Worm (Caenorhabditis elegans) whole organism, mixed stage, embryonic: Measurements from ENCODE around the gene agt-2.

ENCODE experiments used
- M03D4.4 ChIP-seq: sonication (generic microtip); optimal IDR thresholded peaks from 2 replicates; lab custom pipeline; 2017; ENCODE audit warnings: mild to moderate bottlenecking, missing genetic modification characterization, missing compliant biosample characterization
- bed-3 ChIP-seq: fragments of 200-800 bp; sonication (Bioruptor generic); optimal IDR thresholded peaks from 3 replicates; lab custom pipeline; 2018; ENCODE audit warnings: mild to moderate bottlenecking, missing genetic modification characterization, moderate library complexity, missing compliant biosample characterization
- blmp-1 ChIP-seq: fragments of 150-350 bp; optimal IDR thresholded peaks from 2 replicates; lab custom pipeline; 2014; ENCODE audit warnings: missing biosample characterization, missing genetic modification characterization
- ceh-39 ChIP-seq: fragments of 150-350 bp; optimal IDR thresholded peaks from 2 replicates; lab custom pipeline; 2014; ENCODE audit warnings: missing biosample characterization, missing genetic modification characterization
- ceh-43 ChIP-seq: fragments of 200-800 bp; sonication (Bioruptor generic); optimal IDR thresholded peaks from 2 replicates; lab custom pipeline; 2018; ENCODE audit warnings: mild to moderate bottlenecking, missing genetic modification characterization, moderate library complexity, missing compliant biosample characterization
- ceh-83 ChIP-seq: fragments of 200-800 bp; sonication (Bioruptor generic); optimal IDR thresholded peaks from 2 replicates; lab custom pipeline; 2018; ENCODE audit warnings: mild to moderate bottlenecking, missing genetic modification characterization, missing compliant biosample characterization
- cnd-1 ChIP-seq: fragments of 200-800 bp; sonication (Bioruptor generic); optimal IDR thresholded peaks from 2 replicates; lab custom pipeline; 2018; ENCODE audit warnings: mild to moderate bottlenecking, missing genetic modification characterization, missing compliant biosample characterization
- drap-1 ChIP-seq: fragments of 200-800 bp; sonication (Bioruptor generic); optimal IDR thresholded peaks from 3 replicates; lab custom pipeline; 2018; ENCODE audit warnings: mild to moderate bottlenecking, missing genetic modification characterization, missing compliant biosample characterization
- elt-1 ChIP-seq: sonication (generic microtip); optimal IDR thresholded peaks from 2 replicates; lab custom pipeline; 2017; ENCODE audit warnings: missing genetic modification characterization, mild to moderate bottlenecking, missing compliant biosample characterization, antibody characterized with exemption, moderate library complexity, borderline replicate concordance; ENCODE audit not compliant: insufficient read depth
- flh-1 ChIP-seq: fragments of 200-800 bp; sonication (Bioruptor generic); optimal IDR thresholded peaks from 2 replicates; lab custom pipeline; 2018; ENCODE audit warnings: mild to moderate bottlenecking, missing genetic modification characterization, moderate library complexity, missing compliant biosample characterization
- ham-2 ChIP-seq: fragments of 200-800 bp; sonication (Bioruptor generic); optimal IDR thresholded peaks from 2 replicates; lab custom pipeline; 2018; ENCODE audit warnings: mild to moderate bottlenecking, missing genetic modification characterization, missing compliant biosample characterization
- lin-13 ChIP-seq: fragments of 150-350 bp; optimal IDR thresholded peaks from 2 replicates; lab custom pipeline; 2014; ENCODE audit warnings: missing biosample characterization, missing genetic modification characterization
- lin-32 ChIP-seq: fragments of 200-800 bp; sonication (Bioruptor generic); optimal IDR thresholded peaks from 2 replicates; lab custom pipeline; 2018; ENCODE audit warnings: mild to moderate bottlenecking, missing genetic modification characterization, missing compliant biosample characterization
- lsy-2 ChIP-seq: fragments of 150-350 bp; optimal IDR thresholded peaks from 2 replicates; lab custom pipeline; 2014; ENCODE audit warnings: missing biosample characterization, missing genetic modification characterization
- mab-5 ChIP-seq: fragments of 150-350 bp; optimal IDR thresholded peaks from 2 replicates; lab custom pipeline; 2014; ENCODE audit warnings: missing biosample characterization, missing genetic modification characterization
- mls-2 ChIP-seq: sonication (generic microtip); optimal IDR thresholded peaks from 2 replicates; lab custom pipeline; 2016; ENCODE audit warnings: mild to moderate bottlenecking, missing genetic modification characterization, moderate library complexity, missing compliant biosample characterization
- nhr-12 ChIP-seq: fragments of 150-350 bp; optimal IDR thresholded peaks from 2 replicates; lab custom pipeline; 2014; ENCODE audit warnings: missing biosample characterization, missing genetic modification characterization
- nhr-2 ChIP-seq: fragments of 150-350 bp; optimal IDR thresholded peaks from 2 replicates; lab custom pipeline; 2014; ENCODE audit warnings: missing biosample characterization, missing genetic modification characterization
- nhr-237 ChIP-seq: fragments of 150-350 bp; optimal IDR thresholded peaks from 2 replicates; lab custom pipeline; 2014; ENCODE audit warnings: missing biosample characterization, missing genetic modification characterization
- nhr-28 ChIP-seq: fragments of 150-350 bp; optimal IDR thresholded peaks from 2 replicates; lab custom pipeline; 2014; ENCODE audit warnings: missing biosample characterization, missing genetic modification characterization
- nhr-76 ChIP-seq: sonication (generic microtip); optimal IDR thresholded peaks from 2 replicates; lab custom pipeline; 2017; ENCODE audit warnings: missing biosample characterization, missing genetic modification characterization
- pha-4 ChIP-seq: fragments of 150-350 bp; optimal IDR thresholded peaks from 2 replicates; lab custom pipeline; 2018; ENCODE audit warnings: missing biosample characterization, missing genetic modification reagents, missing genetic modification characterization
- sem-2 ChIP-seq: fragments of 200-800 bp; sonication (Bioruptor generic); optimal IDR thresholded peaks from 2 replicates; lab custom pipeline; 2018; ENCODE audit warnings: mild to moderate bottlenecking, missing genetic modification characterization, missing compliant biosample characterization
- snpc-4 ChIP-seq: fragments of 150-350 bp; optimal IDR thresholded peaks from 2 replicates; lab custom pipeline; 2014; ENCODE audit warnings: missing biosample characterization, missing genetic modification characterization
- sptf-1 ChIP-seq: sonication (generic microtip); optimal IDR thresholded peaks from 2 replicates; lab custom pipeline; 2017; ENCODE audit warnings: mild to moderate bottlenecking, missing genetic modification characterization, moderate library complexity, missing compliant biosample characterization
- tbx-8 ChIP-seq: fragments of 200-800 bp; sonication (Bioruptor generic); optimal IDR thresholded peaks from 2 replicates; lab custom pipeline; 2018; ENCODE audit warnings: mild to moderate bottlenecking, missing genetic modification characterization, moderate library complexity, missing compliant biosample characterization
- unc-120 ChIP-seq: sonication (generic microtip); optimal IDR thresholded peaks from 2 replicates; lab custom pipeline; 2017; ENCODE audit warnings: missing genetic modification characterization, missing compliant biosample characterization; ENCODE audit not compliant: poor library complexity, severe bottlenecking
- unc-39 ChIP-seq: fragments of 150-350 bp; optimal IDR thresholded peaks from 2 replicates; lab custom pipeline; 2014; ENCODE audit warnings: missing biosample characterization, missing genetic modification characterization
- unc-62 ChIP-seq: fragments of 150-350 bp; optimal IDR thresholded peaks from 2 replicates; lab custom pipeline; 2014; ENCODE audit warnings: missing biosample characterization, missing genetic modification reagents, missing genetic modification characterization
- zip-8 ChIP-seq: fragments of 150-350 bp; optimal IDR thresholded peaks from 2 replicates; lab custom pipeline; 2014; ENCODE audit warnings: missing biosample characterization, missing genetic modification characterization
- ztf-11 ChIP-seq: fragments of 150-350 bp; optimal IDR thresholded peaks from 2 replicates; lab custom pipeline; 2014; ENCODE audit warnings: missing biosample characterization, missing genetic modification characterization

Gene agt-2

DNA sequence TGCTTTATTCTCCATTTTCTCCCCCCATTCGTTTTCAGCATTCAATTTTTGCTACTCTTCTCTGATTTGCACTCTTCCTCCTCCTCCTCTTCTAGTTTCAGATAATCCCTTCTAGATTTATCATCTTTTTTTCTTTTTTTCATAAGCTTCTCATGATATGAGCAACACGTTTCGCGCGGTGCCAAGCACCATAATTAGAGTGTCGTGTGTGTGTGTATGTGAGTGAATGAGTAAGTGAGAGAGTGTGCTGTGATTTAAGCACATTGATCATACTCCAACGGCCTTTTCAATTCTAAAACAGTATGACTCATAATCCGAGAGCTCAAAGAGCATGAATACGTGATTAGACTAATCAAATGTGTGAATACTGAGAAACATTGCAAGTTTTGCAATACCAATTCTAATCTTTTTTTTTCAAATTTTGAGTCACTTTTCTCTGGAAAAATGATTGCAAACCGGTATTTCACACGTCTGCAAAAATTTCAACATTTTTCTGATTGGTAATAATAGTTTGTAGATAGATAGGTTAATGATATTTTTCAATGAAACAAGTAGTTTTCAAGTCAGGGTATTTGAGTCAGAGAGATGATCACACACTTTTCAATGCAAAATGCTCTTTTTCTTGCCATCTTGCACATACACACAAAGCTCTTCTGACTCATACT is 38.1 kb downstream of the agt-2 start:
- no peak for TF ChIP-seq bed-3 (GFP tag; lab: Kevin White, UChicago)
- no peak for TF ChIP-seq nhr-237 (tag; lab: Kevin White, UChicago)
- TF ChIP-seq ceh-39 (tag; lab: Kevin White, UChicago), result no peak
- no peak for TF ChIP-seq M03D4.4 (tag; lab: Kevin White, UChicago)
- TF ChIP-seq flh-1 (GFP tag; lab: Kevin White, UChicago), result no peak
- TF ChIP-seq tbx-8 (GFP tag; lab: Kevin White, UChicago), result no peak
- no peak for TF ChIP-seq pha-4 (tag; lab: Kevin White, UChicago)
- no peak for TF ChIP-seq ham-2 (GFP tag; lab: Kevin White, UChicago)
- no peak for TF ChIP-seq unc-120 (tag; lab: Kevin White, UChicago)
- TF ChIP-seq lin-32 (GFP tag; lab: Kevin White, UChicago), result no peak
- no peak for TF ChIP-seq sem-2 (GFP tag; lab: Kevin White, UChicago)
- no peak for TF ChIP-seq sptf-1 (tag; lab: Kevin White, UChicago)
- TF ChIP-seq blmp-1 (tag; lab: Kevin White, UChicago), result no peak
- no peak for TF ChIP-seq elt-1 (tag; lab: Kevin White, UChicago)
- no peak for TF ChIP-seq mls-2 (tag; lab: Kevin White, UChicago)

DNA sequence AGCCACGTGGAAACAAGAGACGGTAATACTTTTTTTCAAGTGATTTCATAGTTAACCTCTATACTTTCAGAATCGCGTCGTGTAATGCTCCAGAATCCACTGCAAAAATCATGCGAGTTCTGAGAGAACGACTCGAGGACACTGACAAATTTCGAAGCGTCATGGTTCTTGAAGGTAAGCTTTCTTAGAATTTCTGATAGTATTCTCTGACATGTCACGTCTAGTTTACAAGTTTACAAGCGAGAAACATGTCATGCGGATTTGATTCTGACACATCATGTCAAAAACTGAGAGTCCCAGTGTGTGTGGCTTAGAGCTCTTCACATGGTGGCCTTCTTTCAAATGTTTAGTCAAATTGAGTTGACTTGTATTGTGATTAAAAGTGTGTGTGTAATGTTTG is 39.0 kb downstream of the agt-2 start:
- TF ChIP-seq sem-2 (GFP tag; lab: Kevin White, UChicago) (no peak), drap-1 (GFP tag; lab: Kevin White, UChicago) (no peak), lsy-2 (tag; lab: Kevin White, UChicago) (no peak), nhr-237 (tag; lab: Kevin White, UChicago) (no peak), lin-32 (GFP tag; lab: Kevin White, UChicago) (no peak), nhr-2 (tag; lab: Kevin White, UChicago) (no peak), cnd-1 (tag; lab: Kevin White, UChicago) (no peak), unc-39 (tag; lab: Kevin White, UChicago) (no peak), elt-1 (tag; lab: Kevin White, UChicago) (no peak), lin-13 (no peak), nhr-76 (no peak), mls-2 (tag; lab: Kevin White, UChicago) (no peak), blmp-1 (tag; lab: Kevin White, UChicago) (no peak), ceh-83 (GFP tag; lab: Kevin White, UChicago) (no peak), flh-1 (GFP tag; lab: Kevin White, UChicago) (no peak)

DNA sequence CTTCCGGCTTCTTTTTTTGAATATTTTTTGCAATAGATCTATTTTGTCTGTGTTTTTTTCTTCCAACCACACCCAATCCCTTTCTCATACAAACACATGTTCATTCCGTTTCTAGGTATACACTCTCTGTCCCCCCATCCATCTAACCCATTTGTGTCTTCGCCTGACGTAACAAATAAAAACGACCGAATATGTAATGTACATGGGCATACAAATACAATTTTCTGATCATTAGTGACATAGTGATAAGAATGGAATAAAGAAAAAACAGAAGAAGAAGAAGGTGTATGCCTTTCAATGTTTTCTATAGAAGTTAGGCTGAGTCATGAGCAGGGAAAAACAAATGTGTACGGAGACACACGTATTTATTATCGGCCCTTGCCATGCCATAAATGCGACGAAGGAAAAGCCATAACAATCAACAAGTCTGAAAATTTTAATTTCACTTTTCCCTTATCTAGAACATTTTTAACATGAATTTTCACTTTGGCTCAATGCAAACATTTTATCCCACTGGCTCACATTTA is 39.8 kb downstream of the agt-2 start:
- TF ChIP-seq unc-62 (GFP tag; lab: Kevin White, UChicago) (no peak), ceh-39 (tag; lab: Kevin White, UChicago) (no peak), ztf-11 (no peak), nhr-12 (no peak), pha-4 (tag; lab: Kevin White, UChicago) (no peak), nhr-2 (tag; lab: Kevin White, UChicago) (no peak), sptf-1 (tag; lab: Kevin White, UChicago) (no peak), ceh-43 (no peak), lsy-2 (tag; lab: Kevin White, UChicago) (no peak), ceh-83 (GFP tag; lab: Kevin White, UChicago) (no peak), blmp-1 (tag; lab: Kevin White, UChicago) (no peak), tbx-8 (GFP tag; lab: Kevin White, UChicago) (no peak), nhr-28 (tag; lab: Kevin White, UChicago) (no peak), mab-5 (tag; lab: Kevin White, UChicago) (no peak), snpc-4 (no peak), elt-1 (tag; lab: Kevin White, UChicago) (no peak), zip-8 (tag; lab: Kevin White, UChicago) (no peak), drap-1 (GFP tag; lab: Kevin White, UChicago) (no peak), nhr-237 (tag; lab: Kevin White, UChicago) (no peak), bed-3 (GFP tag; lab: Kevin White, UChicago) (no peak)
- TF ChIP-seq, all 35 proteins: peak for 0
